Worm (Caenorhabditis elegans): ENCODE data around the gene acly-1.

DNA sequence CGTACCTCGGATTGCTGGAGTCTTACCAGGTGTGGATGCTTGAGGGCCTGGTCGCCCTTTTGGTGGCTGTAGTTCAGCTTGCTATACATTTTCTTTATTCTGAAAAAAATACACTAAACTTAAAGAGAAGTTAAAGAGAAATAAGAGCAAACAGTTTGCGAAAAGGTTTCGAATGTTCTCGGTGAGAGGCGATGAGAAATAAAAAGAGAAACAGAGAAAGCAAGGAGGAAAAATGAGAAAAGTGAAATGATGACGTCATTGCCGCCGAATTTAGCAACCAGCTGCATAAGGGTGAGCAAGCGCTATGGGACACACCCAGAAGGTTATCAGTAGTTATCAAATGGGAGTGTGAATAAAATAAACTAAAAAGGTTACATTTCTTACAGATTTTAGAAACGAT, 25.6 kb upstream of the acly-1 start, which contains the start of gene cebp-1:
- TF ChIP-seq nhr-19 (GFP tag; conservative IDR thresholded peaks at IDR 0.05) (0 out of 2 replicates have a peak, but pooled peaks have one; percentile 2), unc-130 (tag; optimal IDR thresholded peaks at IDR 0.05) (no peak), nhr-77 (tag; optimal IDR thresholded peaks at IDR 0.05) (no peak), aha-1 (tag; optimal IDR thresholded peaks at IDR 0.05) (no peak), ces-1 (GFP tag; optimal IDR thresholded peaks at IDR 0.05) (no peak), fkh-10 (GFP tag; optimal IDR thresholded peaks at IDR 0.05) (no peak)
